Fruit fly (Drosophila melanogaster): ENCODE data around the gene CtsK1.
A peak's percentile ranks its signal among the peaks of the same experiment; 100 is the strongest.

CtsK1 gene

DNA sequence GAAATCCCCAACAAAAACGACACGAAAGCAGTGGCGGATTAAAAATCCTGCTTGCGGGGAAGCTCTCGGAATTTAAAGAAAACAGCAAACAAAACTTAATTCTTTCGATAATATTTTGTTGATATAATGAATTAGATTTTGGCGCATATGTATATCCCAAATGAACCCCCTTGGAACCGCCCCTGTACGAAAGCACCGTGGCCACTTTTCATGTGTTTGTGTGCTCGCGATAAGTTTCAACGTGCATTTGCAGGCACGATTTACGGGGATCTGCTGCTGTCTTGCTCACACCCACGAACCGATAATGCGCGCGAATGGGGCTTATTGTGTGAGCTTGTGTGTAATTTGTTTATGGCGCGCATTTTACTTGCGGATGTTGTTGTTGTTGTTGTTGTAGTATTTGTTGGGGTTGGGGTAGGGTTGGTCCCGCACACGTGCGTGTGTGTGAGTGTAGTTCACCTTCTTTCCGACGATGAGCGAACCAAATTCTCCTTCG, 11.0 kb downstream of the CtsK1 start (continued):
- TF ChIP-seq her (GFP tag; optimal IDR thresholded peaks at IDR 0.05) (peak; percentile 91), pum (GFP tag; optimal IDR thresholded peaks at IDR 0.05) (peak; percentile 96), bcd (GFP tag; optimal IDR thresholded peaks at IDR 0.05) (peak; percentile 95), CG12942 (GFP tag; optimal IDR thresholded peaks at IDR 0.05) (peak; percentile 94), CG3065 (GFP tag; optimal IDR thresholded peaks at IDR 0.05) (peak; percentile 75), Sox102F (GFP tag; optimal IDR thresholded peaks at IDR 0.05) (peak; percentile 98), CG14667 (GFP tag; IDR thresholded peaks at IDR 0.05) (peak; percentile 79), CG2875 (GFP tag; optimal IDR thresholded peaks at IDR 0.05) (peak; percentile 93), CG2889 (GFP tag; IDR thresholded peaks at IDR 0.05) (peak; percentile 95), CG17612 (GFP tag; IDR thresholded peaks at IDR 0.05) (peak; percentile 85), so (GFP tag; IDR thresholded peaks at IDR 0.05) (peak; percentile 95), maf-S (GFP tag; optimal IDR thresholded peaks at IDR 0.05) (peak; percentile 92), slbo (GFP tag; IDR thresholded peaks at IDR 0.05) (peak; percentile 98), lilli (GFP tag; optimal IDR thresholded peaks at IDR 0.05) (peak; percentile 97), psq (GFP tag; optimal IDR thresholded peaks at IDR 0.05) (peak; percentile 85), zfh1 (GFP tag; IDR thresholded peaks at IDR 0.05) (peak; percentile 94), Neu2 (GFP tag; optimal IDR thresholded peaks at IDR 0.05; ENCODE audit: borderline replicate concordance) (peak; percentile 58), NK7.1 (GFP tag; optimal IDR thresholded peaks at IDR 0.05) (peak; percentile 90), Hmr (GFP tag; optimal IDR thresholded peaks at IDR 0.05) (peak; percentile 95), salm (tag; optimal IDR thresholded peaks at IDR 0.05) (peak; percentile 91), Sox100B (GFP tag; optimal IDR thresholded peaks at IDR 0.05) (peak; percentile 93), CG1529 (GFP tag; optimal IDR thresholded peaks at IDR 0.05) (peak; percentile 91), CG15011 (GFP tag; optimal IDR thresholded peaks at IDR 0.05) (peak; percentile 88), CG42726 (GFP tag; IDR thresholded peaks at IDR 0.05; ENCODE audit: partially characterized antibody) (no peak), gro (GFP tag; optimal IDR thresholded peaks at IDR 0.05) (peak; percentile 93), CG31388 (GFP tag; optimal IDR thresholded peaks at IDR 0.05) (peak; percentile 91), Mrtf (GFP tag; IDR thresholded peaks at IDR 0.05) (peak; percentile 91), cato (GFP tag; optimal IDR thresholded peaks at IDR 0.05; ENCODE audit: borderline replicate concordance) (peak; percentile 91), Hr39 (optimal IDR thresholded peaks at IDR 0.05) (no peak), Atf6 (GFP tag; IDR thresholded peaks at IDR 0.05) (peak; percentile 92), CG4404 (GFP tag; IDR thresholded peaks at IDR 0.05) (peak; percentile 74), cad (GFP tag; optimal IDR thresholded peaks at IDR 0.05) (no peak), CG1603 (tag; optimal IDR thresholded peaks at IDR 0.05) (peak; percentile 96), shn (GFP tag; optimal IDR thresholded peaks at IDR 0.05) (peak; percentile 94), CG2712 (tag; optimal IDR thresholded peaks at IDR 0.05) (peak; percentile 79), CG2202 (tag; optimal IDR thresholded peaks at IDR 0.05) (peak; percentile 79), stwl (tag; optimal IDR thresholded peaks at IDR 0.05) (no peak), CG30403 (GFP tag; optimal IDR thresholded peaks at IDR 0.05) (peak; percentile 97), Ada2b (GFP tag; IDR thresholded peaks at IDR 0.05) (peak; percentile 97), HLH4C (GFP tag; IDR thresholded peaks at IDR 0.05; ENCODE audit: partially characterized antibody) (no peak), Bteb2 (GFP tag; optimal IDR thresholded peaks at IDR 0.05) (peak; percentile 92), CG13287 (GFP tag; IDR thresholded peaks at IDR 0.05; ENCODE audit: partially characterized antibody) (no peak), klu (GFP tag; IDR thresholded peaks at IDR 0.05) (peak; percentile 46; the same call in 1 of the 2 replicates), CG4282 (GFP tag; optimal IDR thresholded peaks at IDR 0.05) (peak; percentile 94), Hr51 (GFP tag; optimal IDR thresholded peaks at IDR 0.05) (peak; percentile 93 to 96), Spps (tag; optimal IDR thresholded peaks at IDR 0.05) (peak; percentile 58), ssp (GFP tag; IDR thresholded peaks at IDR 0.05) (peak; percentile 80), CTCF (GFP tag; optimal IDR thresholded peaks at IDR 0.05) (peak; percentile 58), BEAF-32 (GFP tag; optimal IDR thresholded peaks at IDR 0.05) (peak; percentile 23), eve (GFP tag; optimal IDR thresholded peaks at IDR 0.05) (no peak), zf30C (GFP tag; optimal IDR thresholded peaks at IDR 0.05) (no peak), Xrp1 (GFP tag; IDR thresholded peaks at IDR 0.05) (peak; percentile 93)

Data from whole organism, embryonic.